Worm (Caenorhabditis elegans): Measurements from ENCODE around the gene T26H5.4.

The T26H5.4 gene

DNA sequence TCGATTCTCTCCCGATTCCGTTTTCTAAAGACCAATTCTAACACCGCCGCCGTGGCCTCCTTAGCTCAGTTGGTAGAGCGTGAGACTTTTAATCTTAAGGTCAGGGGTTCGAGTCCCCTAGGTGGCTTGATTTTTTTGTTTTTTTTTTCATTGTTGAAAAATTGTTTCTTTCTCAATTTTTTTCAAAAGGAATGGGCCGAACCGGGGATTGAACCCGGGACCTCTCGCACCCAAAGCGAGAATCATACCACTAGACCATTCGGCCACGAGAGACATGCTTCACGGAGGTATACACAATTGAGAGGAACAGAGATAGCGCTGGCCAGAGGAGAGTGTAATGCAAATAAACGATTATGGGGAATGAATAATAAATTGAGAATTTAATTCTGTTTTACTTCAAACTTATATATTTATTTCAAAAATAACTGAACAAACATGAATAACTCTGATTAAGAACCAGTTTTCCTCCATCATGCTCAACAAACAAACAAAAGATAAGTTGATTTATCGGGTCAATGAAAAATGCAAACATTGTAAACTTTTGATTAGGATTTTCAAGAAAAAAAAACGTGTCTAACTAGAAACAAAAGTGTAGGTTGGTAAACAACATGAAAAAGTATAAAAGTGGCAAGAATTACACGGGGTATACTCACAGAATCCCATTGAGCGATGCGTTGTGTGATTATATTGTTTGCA, 16.7 kb upstream of the T26H5.4 start, which contains the start of gene pqn-71 (continued):
- TF ChIP-seq attf-6 (GFP tag; IDR thresholded peaks at IDR 0.05) (peak; percentile 90), ztf-3 (GFP tag; optimal IDR thresholded peaks at IDR 0.05) (peak; percentile 54), snpc-1.1 (tag; optimal IDR thresholded peaks at IDR 0.05; ENCODE audit: insufficient read depth) (peak; percentile 83), madf-6 (GFP tag; IDR thresholded peaks at IDR 0.05) (peak; percentile 77), atf-7 (tag; optimal IDR thresholded peaks at IDR 0.05) (peak; percentile 85), him-1 (tag; optimal IDR thresholded peaks at IDR 0.05) (peak; percentile 99), mxl-1 (tag; optimal IDR thresholded peaks at IDR 0.05) (peak; percentile 93), hmg-1.2 (GFP tag; IDR thresholded peaks at IDR 0.05) (peak; percentile 40), dox-1 (GFP tag; IDR thresholded peaks at IDR 0.05) (peak; percentile 95), die-1 (tag; optimal IDR thresholded peaks at IDR 0.05) (peak; percentile 95), cebp-1 (GFP tag; IDR thresholded peaks at IDR 0.05) (no peak), cebp-1 (tag; optimal IDR thresholded peaks at IDR 0.05) (peak; percentile 86), snpc-3.4 (tag; optimal IDR thresholded peaks at IDR 0.05) (peak; percentile 86), Y95B8A.8 (GFP tag; IDR thresholded peaks at IDR 0.05) (peak; percentile 88), ztf-26 (tag; optimal IDR thresholded peaks at IDR 0.05) (peak; percentile 96), lsy-27 (tag; optimal IDR thresholded peaks at IDR 0.05; ENCODE audit: borderline replicate concordance, insufficient read depth) (peak; percentile 91), fkh-3 (tag; optimal IDR thresholded peaks at IDR 0.05) (peak; percentile 84), F55B11.4 (tag; optimal IDR thresholded peaks at IDR 0.05; ENCODE audit: borderline replicate concordance, insufficient read depth) (no peak), dpff-1 (tag; optimal IDR thresholded peaks at IDR 0.05) (peak; percentile 54), rpc-1 (optimal IDR thresholded peaks at IDR 0.05) (peak; percentile 99), rpc-1 (tag; optimal IDR thresholded peaks at IDR 0.05) (peak; percentile 98), hsf-1 (GFP tag; IDR thresholded peaks at IDR 0.05) (peak; percentile 87), attf-5 (GFP tag; optimal IDR thresholded peaks at IDR 0.05) (peak; percentile 86), bed-1 (GFP tag; IDR thresholded peaks at IDR 0.05) (0 out of 2 replicates have a peak, but pooled peaks have one; percentile 72), Y56A3A.18 (GFP tag; IDR thresholded peaks at IDR 0.05) (peak; percentile 97), xnd-1 (tag; optimal IDR thresholded peaks at IDR 0.05) (peak; percentile 46), ccch-3 (GFP tag; optimal IDR thresholded peaks at IDR 0.05) (peak; percentile 47), rcor-1 (GFP tag; IDR thresholded peaks at IDR 0.05) (peak; percentile 91), ceh-58 (GFP tag; IDR thresholded peaks at IDR 0.05) (peak; percentile 89; the same call in 1 of the 2 replicates), nhr-90 (tag; optimal IDR thresholded peaks at IDR 0.05) (peak; percentile 98), B0019.2 (GFP tag; conservative IDR thresholded peaks at IDR 0.05) (peak; percentile 41; the same call in 1 of the 2 replicates), C06A6.2 (GFP tag; conservative IDR thresholded peaks at IDR 0.05) (peak; percentile 82), nhr-27 (tag; optimal IDR thresholded peaks at IDR 0.05) (peak; percentile 88), Y67H2A.10 (GFP tag; conservative IDR thresholded peaks at IDR 0.05) (0 out of 2 replicates have a peak, but pooled peaks have one; percentile 12), nhr-179 (tag; optimal IDR thresholded peaks at IDR 0.05) (peak; percentile 31), unc-62 (GFP tag; optimal IDR thresholded peaks at IDR 0.05) (no peak), ama-1 (optimal IDR thresholded peaks at IDR 0.05) (no peak), ama-1 (GFP tag; optimal IDR thresholded peaks at IDR 0.05) (peak; percentile 89 to 90), lin-40 (tag; optimal IDR thresholded peaks at IDR 0.05) (peak; percentile 97), dpl-1 (GFP tag; optimal IDR thresholded peaks at IDR 0.05) (peak; percentile 56), nhr-120 (GFP tag; IDR thresholded peaks at IDR 0.05) (peak; percentile 88; the same call in 1 of the 2 replicates), repo-1 (tag; optimal IDR thresholded peaks at IDR 0.05) (peak; percentile 92), F10E7.11 (tag; optimal IDR thresholded peaks at IDR 0.05) (peak; percentile 47), nfya-1 (tag; optimal IDR thresholded peaks at IDR 0.05; ENCODE audit: borderline replicate concordance, insufficient read depth) (no peak), madf-10 (tag; optimal IDR thresholded peaks at IDR 0.05) (peak; percentile 92), hlh-12 (tag; optimal IDR thresholded peaks at IDR 0.05) (peak; percentile 86), hrde-1 (tag; optimal IDR thresholded peaks at IDR 0.05; ENCODE audit: borderline replicate concordance) (peak; percentile 93), ztf-18 (tag; optimal IDR thresholded peaks at IDR 0.05) (peak; percentile 86)
